Worm (Caenorhabditis elegans): ENCODE results near the gene set-11.
"Not testable (repeated sequence)": the region's sequence is repeated elsewhere in the genome, so short reads cannot be mapped to it uniquely, and the experiment has no call there.

set-11 gene

ce11 chrII:2665606-2666005 lies 26.8 kb downstream of the set-11 start, which contains the start of gene F22E5.22:
TSS of gene F22E5.22 (plus strand) at chrII:2665906.
- TF ChIP-seq nhr-11 (tag; optimal IDR thresholded peaks at IDR 0.05) (no peak), Y22D7AL.16 (tag; optimal IDR thresholded peaks at IDR 0.05) (no peak), pqm-1 (tag; optimal IDR thresholded peaks at IDR 0.05) (no peak), madf-2 (tag; optimal IDR thresholded peaks at IDR 0.05) (no peak), odd-2 (tag; optimal IDR thresholded peaks at IDR 0.05) (no peak), ceh-31 (tag; optimal IDR thresholded peaks at IDR 0.05) (no peak), syd-9 (tag; optimal IDR thresholded peaks at IDR 0.05) (no peak), ceh-18 (tag; optimal IDR thresholded peaks at IDR 0.05) (no peak), ceh-45 (GFP tag; IDR thresholded peaks at IDR 0.05) (no peak), dve-1 (tag; optimal IDR thresholded peaks at IDR 0.05) (no peak), dmd-4 (tag; optimal IDR thresholded peaks at IDR 0.05; ENCODE audit: borderline replicate concordance) (no peak), ceh-48 (tag; optimal IDR thresholded peaks at IDR 0.05) (no peak), nhr-232 (tag; optimal IDR thresholded peaks at IDR 0.05) (no peak), zip-5 (tag; optimal IDR thresholded peaks at IDR 0.05) (no peak), K09A11.1 (tag; optimal IDR thresholded peaks at IDR 0.05; ENCODE audit: insufficient read depth) (no peak), eyg-1 (tag; optimal IDR thresholded peaks at IDR 0.05) (no peak), ceh-19 (GFP tag; optimal IDR thresholded peaks at IDR 0.05) (no peak)

- TF ChIP-seq hlh-6 (tag; optimal IDR thresholded peaks at IDR 0.05); unc-3 (GFP tag; conservative IDR thresholded peaks at IDR 0.05); unc-3 (tag; optimal IDR thresholded peaks at IDR 0.05); dmd-4 (tag; optimal IDR thresholded peaks at IDR 0.05; ENCODE audit: borderline replicate concordance): not testable (repeated sequence)
Observed at ce11 chrII:2665081-2665480, 27.3 kb downstream of the set-11 start, which contains the start of gene F22E5.2. TSS of gene F22E5.2 (plus strand) at chrII:2665381.

ce11 chrII:2659364-2659763 lies 33.0 kb downstream of the set-11 start, which contains the start of gene gcy-21:
TSS of gene gcy-21 (plus strand) at chrII:2659664.
- TF ChIP-seq ref-2 (tag; optimal IDR thresholded peaks at IDR 0.05) (no peak), ahr-1 (tag; optimal IDR thresholded peaks at IDR 0.05) (no peak), F13H6.1 (tag; optimal IDR thresholded peaks at IDR 0.05) (no peak)

ce11 chrII:2656606-2657005 lies 35.8 kb downstream of the set-11 start, which contains the start of gene sri-47:
TSS of gene sri-47 (plus strand) at chrII:2656906.
- no peak for TF ChIP-seq ceh-9 (tag; optimal IDR thresholded peaks at IDR 0.05)
- TF ChIP-seq pha-2 (tag; optimal IDR thresholded peaks at IDR 0.05), result no peak
- no peak for TF ChIP-seq syd-9 (tag; optimal IDR thresholded peaks at IDR 0.05)
- TF ChIP-seq C38D4.7 (GFP tag; optimal IDR thresholded peaks at IDR 0.05), result no peak
- no peak for TF ChIP-seq rnt-1 (tag; optimal IDR thresholded peaks at IDR 0.05)
- no peak for TF ChIP-seq dmd-4 (tag; optimal IDR thresholded peaks at IDR 0.05; ENCODE audit: borderline replicate concordance)
- TF ChIP-seq hlh-6 (tag; optimal IDR thresholded peaks at IDR 0.05), result no peak
- TF ChIP-seq C08G9.2 (tag; optimal IDR thresholded peaks at IDR 0.05), result no peak
- TF ChIP-seq sox-4 (tag; optimal IDR thresholded peaks at IDR 0.05), result no peak
- no peak for TF ChIP-seq sdc-2 (tag; optimal IDR thresholded peaks at IDR 0.05)
- no peak for TF ChIP-seq ceh-18 (tag; optimal IDR thresholded peaks at IDR 0.05)
- no peak for TF ChIP-seq ceh-30 (tag; optimal IDR thresholded peaks at IDR 0.05)
- TF ChIP-seq fax-1 (tag; optimal IDR thresholded peaks at IDR 0.05), result no peak
- TF ChIP-seq hlh-30 (tag; optimal IDR thresholded peaks at IDR 0.05; ENCODE audit: insufficient read depth), result no peak
- no peak for TF ChIP-seq ama-1 (optimal IDR thresholded peaks at IDR 0.05)
- no peak for TF ChIP-seq ceh-45 (GFP tag; IDR thresholded peaks at IDR 0.05)

ce11 chrII:2649539-2649938 lies 42.8 kb downstream of the set-11 start, which contains the start of the genes F22E5.13 and F22E5.6:
TSS of gene F22E5.13 (minus strand) at chrII:2649639.
TSS of gene F22E5.6 (plus strand) at chrII:2649835.
- TF ChIP-seq syd-9 (tag; optimal IDR thresholded peaks at IDR 0.05) (no peak), unc-86 (tag; optimal IDR thresholded peaks at IDR 0.05) (no peak), lim-6 (tag; optimal IDR thresholded peaks at IDR 0.05) (no peak), K09A11.1 (tag; optimal IDR thresholded peaks at IDR 0.05; ENCODE audit: insufficient read depth) (no peak), pqm-1 (tag; optimal IDR thresholded peaks at IDR 0.05) (no peak), npax-4 (tag; optimal IDR thresholded peaks at IDR 0.05) (no peak), ceh-34 (tag; optimal IDR thresholded peaks at IDR 0.05) (no peak), tbx-7 (tag; optimal IDR thresholded peaks at IDR 0.05) (no peak), T23F11.4 (GFP tag; optimal IDR thresholded peaks at IDR 0.05) (no peak)
